Fruit fly (Drosophila melanogaster) whole organism, prepupa: Measurements from ENCODE around the gene Rcd2.
A peak's percentile ranks its signal among the peaks of the same experiment; 100 is the strongest.

ENCODE experiments used
- Blimp-1 ChIP-seq: fragments of 200-800 bp; sonication (Bioruptor generic); optimal IDR thresholded peaks from 3 replicates; lab custom pipeline; 2017; ENCODE audit warnings: missing biosample characterization, missing genetic modification characterization, mild to moderate bottlenecking, moderate library complexity, missing genetic modification reagents
- CG10631 ChIP-seq: fragments of 200-800 bp; sonication (Bioruptor generic); optimal IDR thresholded peaks from 2 replicates; lab custom pipeline; 2016; ENCODE audit warnings: missing biosample characterization, missing genetic modification characterization
- CG10669 ChIP-seq: fragments of 200-800 bp; sonication (Bioruptor generic); optimal IDR thresholded peaks from 3 replicates; lab custom pipeline; 2018; ENCODE audit warnings: missing biosample characterization, mild to moderate bottlenecking, missing genetic modification characterization, moderate library complexity
- CG11294 ChIP-seq: fragments of 200-800 bp; sonication (Bioruptor generic); IDR thresholded peaks from 2 replicates; pipeline ENCODE4 v1.3.6; 2022; ENCODE audit warnings: missing biosample characterization, missing genetic modification characterization
- CG11762 ChIP-seq: fragments of 200-800 bp; sonication (Bioruptor generic); optimal IDR thresholded peaks from 3 replicates; lab custom pipeline; 2016; ENCODE audit warnings: missing biosample characterization, missing genetic modification characterization; ENCODE audit not compliant: insufficient read depth
- CG11902 ChIP-seq: fragments of 200-800 bp; sonication (Bioruptor generic); optimal IDR thresholded peaks from 3 replicates; lab custom pipeline; 2016; ENCODE audit warnings: missing biosample characterization, missing genetic modification characterization
- CG15336 ChIP-seq: fragments of 200-800 bp; sonication (Bioruptor generic); IDR thresholded peaks from 2 replicates; pipeline ENCODE4 v1.3.6; 2022; ENCODE audit warnings: missing biosample characterization, missing genetic modification characterization
- CG1621 ChIP-seq: fragments of 200-800 bp; sonication (Bioruptor generic); optimal IDR thresholded peaks from 3 replicates; lab custom pipeline; 2018; ENCODE audit warnings: missing biosample characterization, mild to moderate bottlenecking, missing genetic modification characterization
- CG16779 ChIP-seq: fragments of 200-800 bp; sonication (Bioruptor generic); optimal IDR thresholded peaks from 3 replicates; lab custom pipeline; 2017; ENCODE audit warnings: missing biosample characterization, mild to moderate bottlenecking, missing genetic modification characterization
- CG3032 ChIP-seq: fragments of 200-800 bp; optimal IDR thresholded peaks from 2 replicates; lab custom pipeline; 2019; ENCODE audit warnings: missing biosample characterization, mild to moderate bottlenecking, missing genetic modification characterization, moderate library complexity
- CG32006 ChIP-seq: fragments of 200-800 bp; sonication (Bioruptor generic); optimal IDR thresholded peaks from 3 replicates; lab custom pipeline; 2017; ENCODE audit warnings: missing biosample characterization, mild to moderate bottlenecking, missing genetic modification characterization
- CG34406 ChIP-seq: fragments of 200-800 bp; sonication (Bioruptor generic); optimal IDR thresholded peaks from 3 replicates; lab custom pipeline; 2016; ENCODE audit warnings: missing biosample characterization, missing genetic modification characterization
- CG3919 ChIP-seq: fragments of 200-800 bp; sonication (Bioruptor generic); optimal IDR thresholded peaks from 3 replicates; lab custom pipeline; 2016; ENCODE audit warnings: missing biosample characterization, missing genetic modification characterization
- CG4318 ChIP-seq: fragments of 200-800 bp; sonication (Bioruptor generic); optimal IDR thresholded peaks from 3 replicates; lab custom pipeline; 2017; ENCODE audit warnings: missing biosample characterization, mild to moderate bottlenecking, missing genetic modification characterization
- CG6163 ChIP-seq: fragments of 200-800 bp; sonication (Bioruptor generic); IDR thresholded peaks from 3 replicates; pipeline ENCODE4 v1.3.6; 2022; ENCODE audit warnings: missing biosample characterization, missing genetic modification characterization
- CG6792 ChIP-seq: fragments of 200-800 bp; sonication (Bioruptor generic); optimal IDR thresholded peaks from 3 replicates; lab custom pipeline; 2016; ENCODE audit warnings: missing biosample characterization, missing genetic modification characterization
- CG6808 ChIP-seq: fragments of 200-800 bp; sonication (Bioruptor generic); optimal IDR thresholded peaks from 3 replicates; lab custom pipeline; 2017; ENCODE audit warnings: missing biosample characterization, missing genetic modification characterization, mild to moderate bottlenecking, moderate library complexity, missing genetic modification reagents
- CG6854 ChIP-seq: fragments of 200-800 bp; sonication (Bioruptor generic); optimal IDR thresholded peaks from 2 replicates; lab custom pipeline; 2017; ENCODE audit warnings: missing biosample characterization, mild to moderate bottlenecking, missing genetic modification characterization
- CG7368 ChIP-seq: fragments of 200-800 bp; sonication (Bioruptor generic); optimal IDR thresholded peaks from 3 replicates; lab custom pipeline; 2016; ENCODE audit warnings: missing biosample characterization, missing genetic modification characterization
- CG8119 ChIP-seq: fragments of 200-800 bp; sonication (Bioruptor generic); IDR thresholded peaks from 3 replicates; pipeline ENCODE4 v1.3.6; 2022; ENCODE audit warnings: missing biosample characterization, missing genetic modification characterization
- CG8632 ChIP-seq: fragments of 200-800 bp; sonication (Bioruptor generic); optimal IDR thresholded peaks from 3 replicates; lab custom pipeline; 2016; ENCODE audit warnings: missing biosample characterization, missing genetic modification characterization
- CG9139 ChIP-seq: fragments of 200-800 bp; sonication (Bioruptor generic); optimal IDR thresholded peaks from 3 replicates; lab custom pipeline; 2017; ENCODE audit warnings: missing biosample characterization, mild to moderate bottlenecking, missing genetic modification characterization
- Eip75B ChIP-seq: fragments of 200-800 bp; sonication (Bioruptor generic); optimal IDR thresholded peaks from 3 replicates; lab custom pipeline; 2016; ENCODE audit warnings: missing biosample characterization, missing genetic modification characterization
- Eip78C ChIP-seq: fragments of 200-800 bp; sonication (Bioruptor generic); peaks from one replicate; lab custom pipeline; 2016; ENCODE audit warnings: missing biosample characterization, missing genetic modification characterization
- Eip93F ChIP-seq: fragments of 200-800 bp; sonication (Bioruptor generic); optimal IDR thresholded peaks from 2 replicates; lab custom pipeline; 2016; ENCODE audit warnings: missing biosample characterization, mild to moderate bottlenecking, missing genetic modification characterization
- Ets21C ChIP-seq: fragments of 200-800 bp; sonication (Bioruptor generic); optimal IDR thresholded peaks from 3 replicates; lab custom pipeline; 2016; ENCODE audit warnings: missing biosample characterization, missing genetic modification characterization
- Ets96B ChIP-seq: fragments of 200-800 bp; optimal IDR thresholded peaks from 2 replicates; lab custom pipeline; 2019; ENCODE audit warnings: missing biosample characterization, mild to moderate bottlenecking, missing genetic modification characterization, moderate library complexity
- Gug ChIP-seq: fragments of 200-800 bp; sonication (Bioruptor generic); IDR thresholded peaks from 2 replicates; pipeline ENCODE4 v1.3.6; 2022; ENCODE audit warnings: missing biosample characterization, missing genetic modification characterization
- Hr39 ChIP-seq: fragments of 200-800 bp; sonication (Bioruptor generic); optimal IDR thresholded peaks from 2 replicates; lab custom pipeline; 2016; ENCODE audit warnings: missing biosample characterization, missing genetic modification characterization
- Hr4 ChIP-seq: fragments of 200-800 bp; sonication (Bioruptor generic); optimal IDR thresholded peaks from 3 replicates; lab custom pipeline; 2016; ENCODE audit warnings: missing biosample characterization, missing genetic modification characterization
- Lpt ChIP-seq: fragments of 200-800 bp; sonication (Bioruptor generic); optimal IDR thresholded peaks from 3 replicates; lab custom pipeline; 2016; ENCODE audit warnings: missing biosample characterization, missing genetic modification characterization
- Met ChIP-seq: fragments of 200-800 bp; sonication (Bioruptor generic); optimal IDR thresholded peaks from 3 replicates; lab custom pipeline; 2016; ENCODE audit warnings: missing biosample characterization, missing genetic modification characterization
- OdsH ChIP-seq: fragments of 200-800 bp; sonication (Bioruptor generic); optimal IDR thresholded peaks from 3 replicates; lab custom pipeline; 2016; ENCODE audit warnings: missing biosample characterization, missing genetic modification characterization
- Smox ChIP-seq: fragments of 200-800 bp; sonication (Bioruptor generic); optimal IDR thresholded peaks from 3 replicates; lab custom pipeline; 2016; ENCODE audit warnings: missing biosample characterization, missing genetic modification characterization
- Sox102F ChIP-seq: fragments of 200-800 bp; sonication (Bioruptor generic); optimal IDR thresholded peaks from 2 replicates; lab custom pipeline; 2016; ENCODE audit warnings: missing biosample characterization, mild to moderate bottlenecking, missing genetic modification characterization
- Sox14 ChIP-seq: fragments of 200-800 bp; sonication (Bioruptor generic); optimal IDR thresholded peaks from 3 replicates; lab custom pipeline; 2016; ENCODE audit warnings: missing biosample characterization, missing genetic modification characterization
- Sox15 ChIP-seq: fragments of 200-800 bp; sonication (Bioruptor generic); optimal IDR thresholded peaks from 3 replicates; lab custom pipeline; 2016; ENCODE audit warnings: missing biosample characterization, missing genetic modification characterization
- achi ChIP-seq: fragments of 200-800 bp; sonication (Bioruptor generic); optimal IDR thresholded peaks from 3 replicates; lab custom pipeline; 2016; ENCODE audit warnings: missing biosample characterization, missing genetic modification characterization
- acj6 ChIP-seq: fragments of 200-800 bp; sonication (Bioruptor generic); optimal IDR thresholded peaks from 3 replicates; lab custom pipeline; 2016; ENCODE audit warnings: missing biosample characterization, missing genetic modification characterization
- dac ChIP-seq: fragments of 200-800 bp; sonication (Bioruptor generic); optimal IDR thresholded peaks from 2 replicates; lab custom pipeline; 2017; ENCODE audit warnings: missing biosample characterization, mild to moderate bottlenecking, missing genetic modification characterization
- dsx ChIP-seq: fragments of 200-800 bp; optimal IDR thresholded peaks from 3 replicates; lab custom pipeline; 2019; ENCODE audit warnings: missing biosample characterization, mild to moderate bottlenecking, missing genetic modification characterization, moderate library complexity; ENCODE audit not compliant: poor library complexity, severe bottlenecking
- fd85E ChIP-seq: fragments of 200-800 bp; sonication (Bioruptor generic); optimal IDR thresholded peaks from 3 replicates; lab custom pipeline; 2016; ENCODE audit warnings: missing biosample characterization, missing genetic modification characterization
- fkh ChIP-seq: fragments of 200-800 bp; sonication (Bioruptor generic); optimal IDR thresholded peaks from 3 replicates; lab custom pipeline; 2017; ENCODE audit warnings: missing biosample characterization, mild to moderate bottlenecking, missing genetic modification characterization, moderate library complexity
- lz ChIP-seq: fragments of 200-800 bp; sonication (Bioruptor generic); optimal IDR thresholded peaks from 3 replicates; lab custom pipeline; 2016; ENCODE audit warnings: missing biosample characterization, missing genetic modification characterization
- net ChIP-seq: fragments of 200-800 bp; sonication (Bioruptor generic); optimal IDR thresholded peaks from 3 replicates; lab custom pipeline; 2016; ENCODE audit warnings: missing biosample characterization, missing genetic modification characterization
- pdm3 ChIP-seq: fragments of 200-800 bp; sonication (Bioruptor generic); optimal IDR thresholded peaks from 3 replicates; lab custom pipeline; 2016; ENCODE audit warnings: missing biosample characterization, missing genetic modification characterization
- salr ChIP-seq, 2 experiments: fragments of 200-800 bp; sonication (Bioruptor generic); optimal IDR thresholded peaks; 3 replicates each; lab custom pipeline; 2016 to 2018; ENCODE audit warnings: missing biosample characterization in 2 of 2, missing genetic modification characterization in 2 of 2, mild to moderate bottlenecking in 1 of 2
- svp ChIP-seq: fragments of 200-800 bp; sonication (Bioruptor generic); peaks from one replicate; lab custom pipeline; 2016; ENCODE audit warnings: missing biosample characterization, missing genetic modification characterization
- topi ChIP-seq: fragments of 200-800 bp; sonication (Bioruptor generic); optimal IDR thresholded peaks from 3 replicates; lab custom pipeline; 2016; ENCODE audit warnings: missing biosample characterization, missing genetic modification characterization
- vri ChIP-seq: fragments of 200-800 bp; sonication (Bioruptor generic); optimal IDR thresholded peaks from 3 replicates; lab custom pipeline; 2016; ENCODE audit warnings: missing biosample characterization, mild to moderate bottlenecking, missing genetic modification characterization

Rcd2 gene

dm6 chr3L:20493417-20494261 lies 46.6 kb downstream of the Rcd2 start:
- TF ChIP-seq CG11762 (peak; percentile 79), CG16779 (peak; percentile 83), Sox14 (peak; percentile 86), Ets21C (GFP tag; lab: Kevin White, UChicago) (peak; percentile 80), CG8119 (GFP tag; lab: Robert Waterston, UW) (peak; percentile 95), dac (GFP tag; lab: Kevin White, UChicago) (peak; percentile 47), CG4318 (GFP tag; lab: Kevin White, UChicago) (peak; percentile 68), fkh (GFP tag; lab: Kevin White, UChicago) (peak; percentile 76), Hr39 (peak; percentile 79), fd85E (GFP tag; lab: Kevin White, UChicago) (peak; percentile 41), CG15336 (GFP tag; lab: Robert Waterston, UW) (peak; percentile 97), CG3919 (GFP tag; lab: Kevin White, UChicago) (peak; percentile 91), CG6163 (GFP tag; lab: Robert Waterston, UW) (peak; percentile 90), Gug (GFP tag; lab: Robert Waterston, UW) (peak; percentile 74), Eip78C (GFP tag; lab: Kevin White, UChicago) (peak; percentile 99), pdm3 (GFP tag; lab: Kevin White, UChicago) (peak; percentile 89), Sox102F (peak; percentile 92), Smox (GFP tag; lab: Kevin White, UChicago) (peak; percentile 92), Hr4 (peak; percentile 93), svp (GFP tag; lab: Kevin White, UChicago) (peak; percentile 97), salr (GFP tag; optimal IDR thresholded peaks at IDR 0.05; lab: Kevin White, UChicago) (peak; percentile 23 to 88), CG6792 (peak; percentile 93), CG10631 (GFP tag; lab: Kevin White, UChicago) (peak; percentile 82), CG10669 (GFP tag; lab: Kevin White, UChicago) (peak; percentile 83), CG1621 (tag; lab: Kevin White, UChicago) (no peak), Lpt (GFP tag; lab: Kevin White, UChicago) (peak; percentile 74), acj6 (peak; percentile 90), net (GFP tag; lab: Kevin White, UChicago) (peak; percentile 93), Met (GFP tag; lab: Kevin White, UChicago) (peak; percentile 94), CG32006 (GFP tag; lab: Kevin White, UChicago) (peak; percentile 90), CG11902 (GFP tag; lab: Kevin White, UChicago) (peak; percentile 74), Eip93F (GFP tag; lab: Kevin White, UChicago) (peak; percentile 61), CG6854 (GFP tag; lab: Kevin White, UChicago) (peak; percentile 84), CG11294 (GFP tag; lab: Robert Waterston, UW) (peak; percentile 60), topi (peak; percentile 95), Eip75B (GFP tag; lab: Kevin White, UChicago) (peak; percentile 92), CG8632 (GFP tag; lab: Kevin White, UChicago) (peak; percentile 92), Sox15 (GFP tag; lab: Kevin White, UChicago) (peak; percentile 83), lz (GFP tag; lab: Kevin White, UChicago) (peak; percentile 90), CG7368 (GFP tag; lab: Kevin White, UChicago) (peak; percentile 83), achi (GFP tag; lab: Kevin White, UChicago) (peak; percentile 88), vri (GFP tag; lab: Kevin White, UChicago) (peak; percentile 86), CG34406 (peak; percentile 95), CG3032 (tag; lab: Kevin White, UChicago) (peak; percentile 86), Ets96B (peak; percentile 85), CG9139 (peak; percentile 84), OdsH (GFP tag; lab: Kevin White, UChicago) (peak; percentile 88), dsx (GFP tag; lab: Kevin White, UChicago) (peak; percentile 87), Blimp-1 (GFP tag; lab: Kevin White, UChicago) (peak; percentile 75), CG6808 (peak; percentile 80)
